Worm (Caenorhabditis elegans): ENCODE results near the gene F55D10.4.

Gene F55D10.4

DNA sequence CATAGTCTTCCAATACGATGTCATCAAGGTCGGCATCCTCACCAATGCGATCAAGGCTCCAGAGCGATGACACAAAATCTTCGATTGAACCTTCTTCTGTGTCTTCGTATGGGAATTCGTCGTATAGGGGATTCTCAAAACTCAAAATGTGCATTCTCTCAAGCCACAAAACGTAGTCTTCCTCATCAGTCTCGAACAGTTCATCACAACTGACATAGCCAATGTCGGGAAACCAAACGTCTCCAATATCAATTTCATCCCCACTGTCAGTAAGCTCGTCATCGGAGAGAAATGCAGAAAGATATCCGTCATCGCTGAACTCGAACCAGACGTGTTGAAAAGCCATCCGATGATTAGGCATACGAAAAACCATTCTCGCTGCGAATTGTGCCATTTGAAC lies 34.3 kb upstream of the F55D10.4 start, which contains the start of gene C39E6.2:
C39E6.2 (minus strand) TSS at position 394 of the 400 bp plus-strand sequence.
- TF ChIP-seq aly-2 (tag; optimal IDR thresholded peaks at IDR 0.05) (no peak), sma-3 (GFP tag; optimal IDR thresholded peaks at IDR 0.05) (no peak), ama-1 (optimal IDR thresholded peaks at IDR 0.05) (no peak), ztf-4 (tag; optimal IDR thresholded peaks at IDR 0.05) (no peak)

DNA sequence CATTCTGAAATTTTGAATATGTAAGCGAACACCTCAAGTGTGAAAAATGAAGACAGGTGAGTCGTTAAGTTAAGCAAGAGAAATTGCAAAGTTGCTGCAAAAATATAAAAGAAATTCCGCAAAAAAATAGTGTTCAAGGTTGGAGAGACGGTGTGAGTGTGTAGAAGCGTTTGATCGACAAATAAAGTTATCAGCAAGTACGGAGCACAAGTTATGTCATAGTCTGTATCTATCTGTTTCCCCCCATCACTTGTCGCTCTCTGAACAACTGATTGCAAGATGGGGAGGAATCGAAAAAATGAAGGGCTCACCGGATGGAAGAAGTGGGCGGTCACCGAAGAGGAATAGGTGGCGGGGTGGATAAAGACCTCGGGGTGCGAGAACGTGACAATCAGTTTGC lies 28.6 kb upstream of the F55D10.4 start, which contains the start of gene lon-2:
lon-2 (minus strand) TSS at position 4 of the 400 bp plus-strand sequence.
- TF ChIP-seq fos-1 (tag; optimal IDR thresholded peaks at IDR 0.05) (peak; percentile 83), nhr-25 (tag; optimal IDR thresholded peaks at IDR 0.05) (no peak)

DNA sequence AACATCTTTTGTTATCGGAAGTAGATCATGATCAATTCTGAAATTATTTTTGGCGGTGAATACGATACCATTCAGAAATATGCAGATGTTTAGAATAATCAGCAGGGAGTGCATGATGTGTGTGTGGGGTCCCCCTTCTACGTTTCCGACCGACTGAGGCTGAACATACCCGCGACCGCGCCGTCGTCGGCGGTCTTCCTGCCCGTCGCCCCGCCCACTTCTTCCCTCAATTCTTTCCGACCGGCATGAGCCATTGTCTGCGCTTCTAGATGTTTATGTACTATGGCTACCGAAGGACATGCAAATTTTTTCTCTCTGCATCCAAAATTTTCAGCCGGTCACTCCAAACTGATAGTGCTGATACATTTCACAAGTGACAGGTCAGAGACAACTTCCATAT lies 23.6 kb upstream of the F55D10.4 start:
- TF ChIP-seq blmp-1 (tag; optimal IDR thresholded peaks at IDR 0.05; ENCODE audit: insufficient read depth) (no peak), alr-1 (tag; optimal IDR thresholded peaks at IDR 0.05) (no peak)

DNA sequence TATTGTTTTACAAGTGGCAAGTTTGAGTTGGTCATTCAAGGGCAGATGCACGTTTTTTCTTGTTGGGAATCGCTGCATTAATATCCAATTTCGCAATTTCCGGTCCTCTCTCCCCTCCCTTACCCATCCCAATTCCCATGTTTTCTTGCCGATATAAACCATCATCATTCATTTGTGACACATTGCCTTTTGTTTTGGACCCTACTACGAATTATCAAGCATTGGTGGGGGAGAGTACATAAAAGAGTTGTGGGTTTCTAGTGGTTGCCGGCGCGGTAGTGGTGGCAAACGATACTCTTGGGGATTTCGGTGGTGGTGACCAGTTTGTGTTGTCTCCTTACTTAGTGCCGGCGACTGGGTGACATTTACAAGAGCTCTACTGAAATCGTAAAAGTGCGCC lies 21.8 kb upstream of the F55D10.4 start:
- peak; percentile 1 for TF ChIP-seq C34F6.9 (tag; optimal IDR thresholded peaks at IDR 0.05)
- no peak for TF ChIP-seq skn-1 (tag; optimal IDR thresholded peaks at IDR 0.05)
- no peak for TF ChIP-seq unc-39 (tag; optimal IDR thresholded peaks at IDR 0.05)
- no peak for TF ChIP-seq crh-2 (tag; optimal IDR thresholded peaks at IDR 0.05)
- no peak for TF ChIP-seq ZK546.5 (tag; optimal IDR thresholded peaks at IDR 0.05)
- peak; percentile 1 for TF ChIP-seq unc-55 (GFP tag; optimal IDR thresholded peaks at IDR 0.05)
- TF ChIP-seq mab-5 (tag; optimal IDR thresholded peaks at IDR 0.05) = peak; percentile 63
- TF ChIP-seq R02D3.7 (tag; optimal IDR thresholded peaks at IDR 0.05) = no peak

DNA sequence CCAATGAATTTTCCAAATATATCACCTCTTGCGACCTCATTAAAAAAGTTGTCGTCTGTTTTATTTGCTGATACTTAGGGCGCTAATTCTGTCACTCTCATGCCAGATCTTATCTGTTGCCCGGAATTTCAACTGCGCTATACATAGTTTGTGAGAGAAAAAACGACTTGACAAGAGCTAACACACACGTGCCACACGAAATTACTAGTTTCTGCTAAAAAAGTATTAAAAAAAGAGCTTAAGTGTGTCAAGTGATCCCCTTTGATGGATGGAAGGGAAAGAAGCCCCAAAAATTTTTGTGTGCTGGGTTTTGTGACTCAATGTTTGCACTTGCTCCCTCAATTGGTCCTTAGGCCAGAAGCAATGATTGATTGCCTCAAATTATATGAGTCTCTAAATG lies 20.2 kb upstream of the F55D10.4 start:
- no peak for TF ChIP-seq ztf-1 (GFP tag; conservative IDR thresholded peaks at IDR 0.05)
- no peak for TF ChIP-seq ama-1 (optimal IDR thresholded peaks at IDR 0.05)
- no peak for TF ChIP-seq nhr-6 (tag; optimal IDR thresholded peaks at IDR 0.05)
- TF ChIP-seq ceh-16 (tag; optimal IDR thresholded peaks at IDR 0.05) = no peak
- no peak for TF ChIP-seq gmeb-1 (tag; optimal IDR thresholded peaks at IDR 0.05)
- TF ChIP-seq mab-5 (tag; optimal IDR thresholded peaks at IDR 0.05) = peak; percentile 47
- peak in 1 of 2 experiments; percentile 54 for TF ChIP-seq mdl-1 (tag; optimal IDR thresholded peaks at IDR 0.05)
- no peak for TF ChIP-seq elt-3 (tag; optimal IDR thresholded peaks at IDR 0.05)
- no peak for TF ChIP-seq lin-13 (GFP tag; optimal IDR thresholded peaks at IDR 0.05)
- no peak for TF ChIP-seq blmp-1 (tag; optimal IDR thresholded peaks at IDR 0.05; ENCODE audit: insufficient read depth)

DNA sequence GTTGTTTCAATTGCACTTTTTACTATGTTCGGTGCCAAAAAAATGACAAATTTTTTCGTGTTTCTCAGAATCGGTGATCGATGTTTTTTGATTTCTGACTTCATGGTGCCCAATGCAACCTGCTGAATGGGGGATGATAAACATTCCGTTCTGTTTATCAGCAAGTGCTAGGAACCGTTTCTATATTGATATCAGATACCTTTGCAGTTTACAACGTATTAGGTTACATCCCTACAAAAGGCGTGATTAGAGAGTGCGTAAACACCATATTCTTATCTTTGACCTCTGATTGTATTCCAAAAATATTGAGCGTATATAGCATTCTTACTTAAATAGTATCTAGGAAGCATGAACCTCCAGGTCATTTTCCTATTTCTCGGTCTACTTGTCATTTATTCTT lies 12.3 kb upstream of the F55D10.4 start, which contains the start of gene aman-1:
aman-1 (plus strand) TSS at position 344 of the 400 bp plus-strand sequence.
- TF ChIP-seq sma-9 (GFP tag; optimal IDR thresholded peaks at IDR 0.05) (no peak), sma-9 (tag; optimal IDR thresholded peaks at IDR 0.05) (no peak), nhr-11 (tag; optimal IDR thresholded peaks at IDR 0.05) (no peak), peb-1 (tag; optimal IDR thresholded peaks at IDR 0.05) (no peak), ceh-82 (tag; optimal IDR thresholded peaks at IDR 0.05) (no peak), lin-13 (GFP tag; optimal IDR thresholded peaks at IDR 0.05) (no peak), nhr-237 (tag; optimal IDR thresholded peaks at IDR 0.05) (no peak), nhr-21 (tag; optimal IDR thresholded peaks at IDR 0.05) (no peak), nhr-12 (tag; optimal IDR thresholded peaks at IDR 0.05) (no peak), skn-1 (tag; optimal IDR thresholded peaks at IDR 0.05) (no peak), dmd-4 (tag; optimal IDR thresholded peaks at IDR 0.05) (no peak), egl-27 (tag; optimal IDR thresholded peaks at IDR 0.05) (no peak), nhr-129 (tag; optimal IDR thresholded peaks at IDR 0.05) (no peak), nhr-77 (tag; optimal IDR thresholded peaks at IDR 0.05) (no peak), C34F6.9 (tag; optimal IDR thresholded peaks at IDR 0.05) (no peak), blmp-1 (tag; optimal IDR thresholded peaks at IDR 0.05; ENCODE audit: insufficient read depth) (no peak), sma-3 (GFP tag; optimal IDR thresholded peaks at IDR 0.05) (no peak), crh-2 (tag; optimal IDR thresholded peaks at IDR 0.05) (no peak), zag-1 (tag; optimal IDR thresholded peaks at IDR 0.05) (no peak), ZK546.5 (tag; optimal IDR thresholded peaks at IDR 0.05) (no peak), unc-62 (GFP tag; optimal IDR thresholded peaks at IDR 0.05) (no peak)
